Worm (Caenorhabditis elegans) whole organism, L1 larva: Measurements from ENCODE around the gene unc-84.
A peak's percentile ranks its signal among the peaks of the same experiment; 100 is the strongest.

ENCODE experiments used
- C16A3.4 ChIP-seq: fragments of 150-350 bp; optimal IDR thresholded peaks from 2 replicates; lab custom pipeline; 2014; ENCODE audit warnings: missing biosample characterization, missing genetic modification characterization
- Y116A8C.19 ChIP-seq: sonication (generic microtip); optimal IDR thresholded peaks from 2 replicates; lab custom pipeline; 2016; ENCODE audit warnings: missing compliant biosample characterization, missing genetic modification characterization, borderline replicate concordance
- aly-2 ChIP-seq: fragments of 150-350 bp; optimal IDR thresholded peaks from 2 replicates; lab custom pipeline; 2014; ENCODE audit warnings: missing biosample characterization, missing genetic modification characterization
- ceh-63 ChIP-seq: fragments of 200-800 bp; sonication (Bioruptor generic); optimal IDR thresholded peaks from 2 replicates; lab custom pipeline; 2018; ENCODE audit warnings: mild to moderate bottlenecking, missing genetic modification characterization, missing compliant biosample characterization
- ceh-8 ChIP-seq: fragments of 200-800 bp; sonication (Bioruptor generic); optimal IDR thresholded peaks from 2 replicates; lab custom pipeline; 2018; ENCODE audit warnings: mild to moderate bottlenecking, missing genetic modification characterization, moderate library complexity, missing compliant biosample characterization
- ceh-88 ChIP-seq: fragments of 200-800 bp; sonication (Bioruptor generic); IDR thresholded peaks from 2 replicates; pipeline ENCODE4 v1.3.6; 2022; ENCODE audit warnings: missing genetic modification characterization, missing compliant biosample characterization
- efl-1 ChIP-seq, 4 experiments: fragments of 150-350 bp; optimal IDR thresholded peaks in 3 of 4; peaks in 1 of 4; 1 replicate in 1 of 4; 2 replicates in 3 of 4; lab custom pipeline; 2014; ENCODE audit warnings: missing biosample characterization in 2 of 4, missing genetic modification characterization in 2 of 4, missing genetic modification reagents in 2 of 4
- elt-2 ChIP-seq: sonication (generic microtip); optimal IDR thresholded peaks from 2 replicates; lab custom pipeline; 2016; ENCODE audit warnings: missing genetic modification characterization, mild to moderate bottlenecking, inconsistent platforms, missing compliant biosample characterization, missing genetic modification reagents
- elt-3 ChIP-seq, 6 experiments: fragments of 150-350 bp in 1 of 6; sonication (generic microtip); optimal IDR thresholded peaks; 2 replicates each; lab custom pipeline; 2017 to 2018; ENCODE audit warnings: missing biosample characterization in 6 of 6, missing genetic modification characterization in 6 of 6, inconsistent platforms in 1 of 6
- grh-1 ChIP-seq: fragments of 200-800 bp; sonication (Bioruptor generic); IDR thresholded peaks from 2 replicates; pipeline ENCODE4 v1.3.6; 2022; ENCODE audit warnings: missing genetic modification reagents, missing genetic modification characterization, missing compliant biosample characterization
- hlh-17 ChIP-seq: fragments of 200-800 bp; sonication (Bioruptor generic); optimal IDR thresholded peaks from 2 replicates; lab custom pipeline; 2018; ENCODE audit warnings: missing genetic modification characterization, mild to moderate bottlenecking, missing compliant biosample characterization, moderate library complexity, borderline replicate concordance
- hlh-4 ChIP-seq: sonication (generic microtip); optimal IDR thresholded peaks from 2 replicates; lab custom pipeline; 2016; ENCODE audit warnings: mild to moderate bottlenecking, missing genetic modification characterization, missing compliant biosample characterization
- hpl-2 ChIP-seq: fragments of 150-350 bp; optimal IDR thresholded peaks from 2 replicates; lab custom pipeline; 2014; ENCODE audit warnings: missing biosample characterization, missing genetic modification reagents, missing genetic modification characterization
- lin-13 ChIP-seq: fragments of 150-350 bp; optimal IDR thresholded peaks from 2 replicates; lab custom pipeline; 2014; ENCODE audit warnings: missing biosample characterization, missing genetic modification reagents, missing genetic modification characterization
- lin-14 ChIP-seq: fragments of 200-800 bp; sonication (Bioruptor generic); optimal IDR thresholded peaks from 2 replicates; lab custom pipeline; 2018; ENCODE audit warnings: mild to moderate bottlenecking, missing genetic modification characterization, moderate library complexity, missing compliant biosample characterization
- mab-9 ChIP-seq: fragments of 200-800 bp; sonication (Bioruptor generic); IDR thresholded peaks from 2 replicates; pipeline ENCODE4 v1.3.6; 2022; ENCODE audit warnings: missing genetic modification reagents, missing genetic modification characterization, missing compliant biosample characterization
- mdl-1 ChIP-seq, 2 experiments: fragments of 150-350 bp; optimal IDR thresholded peaks; 2 replicates each; lab custom pipeline; 2014 to 2017; ENCODE audit warnings: missing biosample characterization in 2 of 2, missing genetic modification characterization in 2 of 2, inconsistent platforms in 1 of 2
- nhr-12 ChIP-seq: sonication (generic microtip); optimal IDR thresholded peaks from 2 replicates; lab custom pipeline; 2017; ENCODE audit warnings: missing biosample characterization, missing genetic modification characterization
- nhr-19 ChIP-seq: fragments of 200-800 bp; sonication (Bioruptor generic); conservative IDR thresholded peaks from 2 replicates; pipeline ENCODE4 v1.3.6; 2022; ENCODE audit warnings: missing genetic modification characterization, missing compliant biosample characterization
- nhr-20 ChIP-seq: sonication (generic microtip); optimal IDR thresholded peaks from 2 replicates; lab custom pipeline; 2016; ENCODE audit warnings: mild to moderate bottlenecking, missing genetic modification characterization, missing compliant biosample characterization
- nhr-237 ChIP-seq: fragments of 150-350 bp; optimal IDR thresholded peaks from 2 replicates; lab custom pipeline; 2014; ENCODE audit warnings: missing biosample characterization, missing genetic modification characterization
- nhr-28 ChIP-seq: fragments of 150-350 bp; optimal IDR thresholded peaks from 2 replicates; lab custom pipeline; 2014; ENCODE audit warnings: missing biosample characterization, missing genetic modification characterization
- nhr-71 ChIP-seq: sonication (generic microtip); optimal IDR thresholded peaks from 2 replicates; lab custom pipeline; 2016; ENCODE audit warnings: mild to moderate bottlenecking, missing genetic modification characterization, moderate library complexity, missing compliant biosample characterization
- pag-3 ChIP-seq: sonication (generic microtip); optimal IDR thresholded peaks from 2 replicates; lab custom pipeline; 2017; ENCODE audit warnings: missing genetic modification characterization, mild to moderate bottlenecking, missing compliant biosample characterization, antibody characterized with exemption, borderline replicate concordance; ENCODE audit not compliant: insufficient read depth
- pax-3 ChIP-seq: fragments of 200-800 bp; sonication (Bioruptor generic); optimal IDR thresholded peaks from 2 replicates; lab custom pipeline; 2018; ENCODE audit warnings: mild to moderate bottlenecking, missing genetic modification characterization, moderate library complexity, missing compliant biosample characterization
- sptf-1 ChIP-seq: fragments of 150-350 bp; optimal IDR thresholded peaks from 2 replicates; lab custom pipeline; 2014; ENCODE audit warnings: missing biosample characterization, missing genetic modification characterization
- sup-37 ChIP-seq: fragments of 200-800 bp; sonication (Bioruptor generic); optimal IDR thresholded peaks from 2 replicates; lab custom pipeline; 2018; ENCODE audit warnings: mild to moderate bottlenecking, missing genetic modification characterization, missing compliant biosample characterization
- tbx-2 ChIP-seq: sonication (generic microtip); optimal IDR thresholded peaks from 2 replicates; lab custom pipeline; 2016; ENCODE audit warnings: missing genetic modification characterization, missing compliant biosample characterization
- tlp-1 ChIP-seq: fragments of 150-350 bp; optimal IDR thresholded peaks from 2 replicates; lab custom pipeline; 2014; ENCODE audit warnings: missing biosample characterization, missing genetic modification characterization
- unc-130 ChIP-seq: fragments of 150-350 bp; optimal IDR thresholded peaks from 2 replicates; lab custom pipeline; 2017; ENCODE audit warnings: missing biosample characterization, missing genetic modification characterization, inconsistent platforms
- unc-30 ChIP-seq: sonication (generic microtip); optimal IDR thresholded peaks from 2 replicates; lab custom pipeline; 2017; ENCODE audit warnings: missing biosample characterization, missing genetic modification characterization
- unc-62 ChIP-seq: fragments of 150-350 bp; optimal IDR thresholded peaks from 2 replicates; lab custom pipeline; 2014; ENCODE audit warnings: missing biosample characterization, missing genetic modification reagents, missing genetic modification characterization
- unc-86 ChIP-seq: sonication (generic microtip); optimal IDR thresholded peaks from 2 replicates; lab custom pipeline; 2016; ENCODE audit warnings: missing genetic modification characterization, missing compliant biosample characterization
- xbp-1 ChIP-seq: sonication (generic microtip); optimal IDR thresholded peaks from 2 replicates; lab custom pipeline; 2016; ENCODE audit warnings: missing genetic modification characterization, missing compliant biosample characterization
- zag-1 ChIP-seq: fragments of 150-350 bp; optimal IDR thresholded peaks from 2 replicates; lab custom pipeline; 2014; ENCODE audit warnings: missing biosample characterization, missing genetic modification characterization
- zip-4 ChIP-seq: fragments of 200-800 bp; sonication (Bioruptor generic); optimal IDR thresholded peaks from 2 replicates; lab custom pipeline; 2018; ENCODE audit warnings: mild to moderate bottlenecking, missing genetic modification characterization, moderate library complexity, missing compliant biosample characterization
- ztf-11 ChIP-seq, 2 experiments: sonication (generic microtip); optimal IDR thresholded peaks; 2 replicates each; lab custom pipeline; 2016 to 2017; ENCODE audit warnings: missing genetic modification characterization in 2 of 2, missing biosample characterization in 1 of 2, missing compliant biosample characterization in 1 of 2
- ztf-4 ChIP-seq: fragments of 150-350 bp; optimal IDR thresholded peaks from 2 replicates; lab custom pipeline; 2014; ENCODE audit warnings: missing biosample characterization, missing genetic modification characterization

unc-84 gene

DNA sequence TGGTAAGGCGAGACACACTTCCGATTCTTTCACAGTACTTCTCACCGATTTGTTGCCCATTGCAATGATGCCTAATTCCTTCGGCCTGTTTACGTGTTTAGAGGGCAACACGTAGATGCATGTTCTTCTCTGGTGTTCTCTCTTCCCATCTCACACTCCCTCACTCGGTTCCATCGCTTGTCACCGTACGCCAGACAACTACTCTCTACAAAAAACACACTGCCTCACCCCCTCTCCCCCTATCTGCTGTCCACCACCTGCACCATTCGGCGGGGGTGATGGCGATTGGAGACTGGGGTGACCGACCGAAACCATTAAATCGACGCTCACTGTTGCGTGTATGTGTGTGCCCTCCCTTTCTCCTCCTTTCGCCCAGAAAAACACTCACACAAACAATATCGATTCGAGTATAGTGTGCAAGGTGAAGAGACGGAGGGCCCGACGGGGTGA is 655 bp upstream of the unc-84 start (continued):
- no peak for TF ChIP-seq nhr-28
- TF ChIP-seq unc-30 (tag; lab: Kevin White, UChicago): no peak
- peak; percentile 58 for TF ChIP-seq nhr-20
- TF ChIP-seq ceh-88 (GFP tag; lab: Robert Waterston, UW): no peak
- TF ChIP-seq mdl-1 (tag; optimal IDR thresholded peaks at IDR 0.05; lab: Kevin White, UChicago): no peak
- no peak for TF ChIP-seq zag-1 (tag; lab: Kevin White, UChicago)
- TF ChIP-seq pax-3 (tag; lab: Kevin White, UChicago): no peak
- TF ChIP-seq hpl-2 (GFP tag; lab: Kevin White, UChicago): no peak
- TF ChIP-seq ceh-63: no peak
- TF ChIP-seq mab-9 (GFP tag; lab: Robert Waterston, UW): no peak
- TF ChIP-seq zip-4 (GFP tag; lab: Kevin White, UChicago): no peak
- no peak for TF ChIP-seq Y116A8C.19 (tag; lab: Kevin White, UChicago)
- TF ChIP-seq elt-2 (tag; lab: Kevin White, UChicago): no peak
- peak; percentile 9; the same call in 1 of the 2 replicates for TF ChIP-seq nhr-19 (GFP tag; lab: Robert Waterston, UW)
- no peak for TF ChIP-seq nhr-12 (tag; lab: Kevin White, UChicago)
- no peak for TF ChIP-seq sptf-1
- no peak for TF ChIP-seq ztf-4
- TF ChIP-seq aly-2: no peak
- TF ChIP-seq, all 84 proteins: peak for 21

DNA sequence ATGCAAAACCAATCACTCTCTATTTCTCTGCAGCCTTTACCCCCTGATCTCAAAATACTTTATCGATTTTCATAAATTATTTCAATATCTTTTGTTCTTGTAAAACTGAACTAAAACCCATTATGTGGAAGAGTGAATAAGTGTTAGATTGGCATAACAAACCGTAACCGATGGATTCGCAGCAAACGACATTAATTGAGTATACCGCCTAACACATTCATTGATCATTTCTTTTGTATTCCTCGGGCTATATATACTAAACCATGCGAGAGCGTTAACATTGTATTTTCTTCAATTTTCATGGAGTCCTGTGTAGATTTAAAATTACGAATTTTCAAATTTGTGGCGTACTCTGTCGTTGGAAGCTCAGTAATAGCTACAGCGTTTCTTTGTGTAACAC is 5.2 kb downstream of the unc-84 start, which contains the start of gene col-9:
col-9 (plus strand) TSS at position 301 of the 400 bp plus-strand sequence.
- no peak for TF ChIP-seq nhr-237 (tag; lab: Kevin White, UChicago)
- no peak for TF ChIP-seq efl-1 (optimal IDR thresholded peaks at IDR 0.05; lab: Kevin White, UChicago)
- TF ChIP-seq efl-1 (GFP tag; optimal IDR thresholded peaks at IDR 0.05 in 1 of 2; lab: Kevin White, UChicago): peak in 1 of 2 experiments; percentile 80
- TF ChIP-seq nhr-71 (tag; lab: Kevin White, UChicago): no peak
- TF ChIP-seq pag-3: no peak
- TF ChIP-seq ztf-4: no peak

- no peak for TF ChIP-seq hlh-4 (tag; lab: Kevin White, UChicago)
- no peak for TF ChIP-seq C16A3.4 (tag; lab: Kevin White, UChicago)
- TF ChIP-seq mab-9 (GFP tag; lab: Robert Waterston, UW): no peak
- TF ChIP-seq grh-1: 0 out of 2 replicates have a peak, but pooled peaks have one; percentile 17
- TF ChIP-seq sptf-1: no peak
- TF ChIP-seq pag-3: no peak
- TF ChIP-seq, all 84 proteins: peak for 1
These were observed 6.1 kb downstream of the unc-84 start for ce11 chrX:13590688-13591087.

- TF ChIP-seq nhr-71 (tag; lab: Kevin White, UChicago) (no peak), unc-86 (tag; lab: Kevin White, UChicago) (no peak), ceh-8 (GFP tag; lab: Kevin White, UChicago) (no peak), xbp-1 (tag; lab: Kevin White, UChicago) (no peak), nhr-28 (no peak), efl-1 (optimal IDR thresholded peaks at IDR 0.05; lab: Kevin White, UChicago) (no peak), efl-1 (GFP tag; optimal IDR thresholded peaks at IDR 0.05 in 1 of 2; lab: Kevin White, UChicago) (no peak), unc-130 (tag; lab: Kevin White, UChicago) (no peak), lin-14 (GFP tag; lab: Kevin White, UChicago) (no peak), elt-3 (tag; optimal IDR thresholded peaks at IDR 0.05; lab: Kevin White, UChicago) (no peak), hlh-17 (GFP tag; lab: Kevin White, UChicago) (no peak), sptf-1 (no peak), hlh-4 (tag; lab: Kevin White, UChicago) (no peak), sup-37 (no peak), ztf-11 (tag; optimal IDR thresholded peaks at IDR 0.05; lab: Kevin White, UChicago) (no peak), unc-62 (GFP tag; lab: Kevin White, UChicago) (no peak), hpl-2 (GFP tag; lab: Kevin White, UChicago) (no peak), elt-2 (tag; lab: Kevin White, UChicago) (no peak), tbx-2 (no peak), tlp-1 (tag; lab: Kevin White, UChicago) (no peak), lin-13 (no peak)
These were observed 6.6 kb downstream of the unc-84 start, which contains the start of gene col-44 for ce11 chrX:13591175-13591574. Gene col-44 (plus strand): TSS chrX:13591475.
